Fruit fly (Drosophila melanogaster) whole organism, embryonic: ENCODE measurements around the gene SkpA.

Source experiments
- Antp ChIP-seq: fragments of 200-800 bp; sonication (Bioruptor generic); optimal IDR thresholded peaks from 3 replicates; lab custom pipeline; 2016; ENCODE audit warnings: missing biosample characterization, missing genetic modification characterization
- B-H1 ChIP-seq: fragments of 200-800 bp; sonication (Bioruptor generic); IDR thresholded peaks from 3 replicates; pipeline ENCODE4 v1.3.6; 2022; ENCODE audit warnings: missing biosample characterization, missing genetic modification characterization
- BEAF-32 ChIP-seq: fragments of 200-800 bp; sonication (Bioruptor generic); optimal IDR thresholded peaks from 3 replicates; lab custom pipeline; 2017; ENCODE audit warnings: missing biosample characterization, missing genetic modification characterization, mild to moderate bottlenecking, moderate library complexity, missing genetic modification reagents
- CG11085 ChIP-seq: fragments of 200-800 bp; sonication (Bioruptor generic); IDR thresholded peaks from 2 replicates; pipeline ENCODE4 v1.3.6; 2022; ENCODE audit warnings: missing biosample characterization, missing genetic modification characterization
- CG13775 ChIP-seq: fragments of 200-800 bp; sonication (Bioruptor generic); optimal IDR thresholded peaks from 3 replicates; lab custom pipeline; 2017; ENCODE audit warnings: missing biosample characterization, mild to moderate bottlenecking, missing genetic modification characterization
- CG1529 ChIP-seq: fragments of 200-800 bp; sonication (Bioruptor generic); optimal IDR thresholded peaks from 3 replicates; lab custom pipeline; 2018; ENCODE audit warnings: missing biosample characterization, missing genetic modification characterization
- CG17186 ChIP-seq: fragments of 200-800 bp; sonication (Bioruptor generic); optimal IDR thresholded peaks from 3 replicates; lab custom pipeline; 2017; ENCODE audit warnings: missing biosample characterization, missing genetic modification reagents, missing genetic modification characterization
- CG18011 ChIP-seq: fragments of 200-800 bp; sonication (Bioruptor generic); optimal IDR thresholded peaks from 2 replicates; lab custom pipeline; 2017; ENCODE audit warnings: missing biosample characterization, missing genetic modification characterization, mild to moderate bottlenecking, moderate library complexity, missing genotype
- CG2712 ChIP-seq: fragments of 200-800 bp; optimal IDR thresholded peaks from 3 replicates; lab custom pipeline; 2019; ENCODE audit warnings: missing biosample characterization, mild to moderate bottlenecking, missing genetic modification characterization, moderate library complexity
- CG30403 ChIP-seq: fragments of 200-800 bp; sonication (Bioruptor generic); optimal IDR thresholded peaks from 3 replicates; lab custom pipeline; 2016; ENCODE audit warnings: missing biosample characterization, missing genetic modification characterization
- CG4707 ChIP-seq: fragments of 200-800 bp; sonication (Bioruptor generic); optimal IDR thresholded peaks from 2 replicates; lab custom pipeline; 2018; ENCODE audit warnings: missing biosample characterization, mild to moderate bottlenecking, missing genetic modification characterization, moderate library complexity
- CG7556 ChIP-seq: fragments of 200-800 bp; sonication (Bioruptor generic); optimal IDR thresholded peaks from 2 replicates; lab custom pipeline; 2017; ENCODE audit warnings: missing biosample characterization, mild to moderate bottlenecking, missing genetic modification characterization
- CG7745 ChIP-seq: fragments of 200-800 bp; sonication (Bioruptor generic); optimal IDR thresholded peaks from 2 replicates; lab custom pipeline; 2018; ENCODE audit warnings: missing biosample characterization, mild to moderate bottlenecking, missing genetic modification characterization, moderate library complexity
- CG8478 ChIP-seq: fragments of >200 bp; optimal IDR thresholded peaks from 2 replicates; lab custom pipeline; 2018
- CG9932 ChIP-seq: fragments of 200-800 bp; sonication (Bioruptor generic); IDR thresholded peaks from 2 replicates; pipeline ENCODE4 v1.3.6; 2022; ENCODE audit warnings: missing biosample characterization, missing genetic modification characterization
- D ChIP-seq, 2 experiments: fragments of 200-800 bp in 1 of 2; fragments of >200 bp in 1 of 2; sonication (Bioruptor generic) in 1 of 2; optimal IDR thresholded peaks; 2 replicates in 1 of 2; 3 replicates in 1 of 2; lab custom pipeline; 2017; ENCODE audit warnings: mild to moderate bottlenecking in 1 of 2, missing biosample characterization in 1 of 2, missing genetic modification characterization in 1 of 2, missing genetic modification reagents in 1 of 2
- D19A ChIP-seq: fragments of 200-800 bp; optimal IDR thresholded peaks from 3 replicates; lab custom pipeline; 2019; ENCODE audit warnings: missing biosample characterization, mild to moderate bottlenecking, missing genetic modification characterization, moderate library complexity
- Dbx ChIP-seq: fragments of 200-800 bp; sonication (Bioruptor generic); IDR thresholded peaks from 3 replicates; pipeline ENCODE4 v1.3.6; 2022; ENCODE audit warnings: missing biosample characterization, missing genetic modification characterization
- E2f1 ChIP-seq: fragments of 200-800 bp; sonication (Bioruptor generic); IDR thresholded peaks from 2 replicates; pipeline ENCODE4 v1.3.6; 2022; ENCODE audit warnings: missing biosample characterization, missing genetic modification characterization
- E2f2 ChIP-seq: fragments of 200-800 bp; sonication (Bioruptor generic); IDR thresholded peaks from 2 replicates; pipeline ENCODE4 v1.3.6; 2022; ENCODE audit warnings: missing biosample characterization, missing genetic modification characterization
- H15 ChIP-seq: fragments of 200-800 bp; sonication (Bioruptor generic); IDR thresholded peaks from 3 replicates; pipeline ENCODE4 v1.3.6; 2022; ENCODE audit warnings: missing biosample characterization, missing genetic modification characterization
- Lhr ChIP-seq: fragments of 200-800 bp; sonication (Bioruptor generic); optimal IDR thresholded peaks from 3 replicates; lab custom pipeline; 2017; ENCODE audit warnings: mild to moderate bottlenecking, missing biosample characterization, missing genetic modification reagents, missing genetic modification characterization
- Lim3 ChIP-seq: fragments of 200-800 bp; sonication (Bioruptor generic); IDR thresholded peaks from 2 replicates; pipeline ENCODE4 v1.3.6; 2022; ENCODE audit warnings: missing biosample characterization, missing genetic modification characterization
- Myb ChIP-seq: fragments of 200-800 bp; sonication (Bioruptor generic); optimal IDR thresholded peaks from 2 replicates; lab custom pipeline; 2016; ENCODE audit warnings: missing biosample characterization, missing genetic modification characterization
- NK7.1 ChIP-seq: fragments of 200-800 bp; sonication (Bioruptor generic); optimal IDR thresholded peaks from 3 replicates; lab custom pipeline; 2016; ENCODE audit warnings: missing biosample characterization, missing genetic modification characterization
- Nf-YB ChIP-seq: fragments of 200-800 bp; sonication (Bioruptor generic); optimal IDR thresholded peaks from 3 replicates; lab custom pipeline; 2019; ENCODE audit warnings: missing biosample characterization, mild to moderate bottlenecking, missing genetic modification characterization, moderate library complexity
- ab ChIP-seq: fragments of 200-800 bp; sonication (Bioruptor generic); optimal IDR thresholded peaks from 2 replicates; lab custom pipeline; 2016; ENCODE audit warnings: missing biosample characterization, missing genetic modification characterization
- br ChIP-seq: fragments of >200 bp; optimal IDR thresholded peaks from 2 replicates; lab custom pipeline; 2017
- cg ChIP-seq: fragments of 200-800 bp; sonication (Bioruptor generic); optimal IDR thresholded peaks from 3 replicates; lab custom pipeline; 2019; ENCODE audit warnings: missing biosample characterization, mild to moderate bottlenecking, missing genetic modification characterization, moderate library complexity
- ci ChIP-seq: fragments of 200-800 bp; sonication (Bioruptor generic); IDR thresholded peaks from 3 replicates; pipeline ENCODE4 v1.3.6; 2022; ENCODE audit warnings: missing biosample characterization, missing genetic modification characterization
- dpn ChIP-seq, 2 experiments: fragments of 200-800 bp; sonication (Bioruptor generic); optimal IDR thresholded peaks; 3 replicates each; lab custom pipeline; 2016; ENCODE audit warnings: missing biosample characterization in 2 of 2, missing genetic modification characterization in 2 of 2
- emc ChIP-seq: fragments of 200-800 bp; sonication (Bioruptor generic); optimal IDR thresholded peaks from 2 replicates; lab custom pipeline; 2016; ENCODE audit warnings: missing biosample characterization, missing genetic modification characterization
- eyg ChIP-seq: fragments of 200-800 bp; sonication (Bioruptor generic); optimal IDR thresholded peaks from 3 replicates; lab custom pipeline; 2016; ENCODE audit warnings: missing biosample characterization, missing genetic modification characterization
- fd96Cb ChIP-seq: fragments of 200-800 bp; sonication (Bioruptor generic); optimal IDR thresholded peaks from 2 replicates; lab custom pipeline; 2018; ENCODE audit warnings: missing biosample characterization, mild to moderate bottlenecking, missing genetic modification characterization, moderate library complexity
- gce ChIP-seq: fragments of 200-800 bp; sonication (Bioruptor generic); IDR thresholded peaks from 3 replicates; pipeline ENCODE4 v1.3.6; 2022; ENCODE audit warnings: missing biosample characterization, missing genetic modification characterization
- gcm ChIP-seq: fragments of 200-800 bp; sonication (Bioruptor generic); optimal IDR thresholded peaks from 2 replicates; lab custom pipeline; 2019; ENCODE audit warnings: missing biosample characterization, mild to moderate bottlenecking, missing genetic modification characterization, moderate library complexity
- gsb ChIP-seq: fragments of 200-800 bp; sonication (Bioruptor generic); IDR thresholded peaks from 2 replicates; pipeline ENCODE4 v1.3.6; 2022; ENCODE audit warnings: missing biosample characterization, missing genetic modification characterization
- inv ChIP-seq: fragments of 200-800 bp; sonication (Bioruptor generic); IDR thresholded peaks from 2 replicates; pipeline ENCODE4 v1.3.6; 2022; ENCODE audit warnings: missing biosample characterization, missing genetic modification characterization; ENCODE audit not compliant: partially characterized antibody
- lmd ChIP-seq: fragments of 200-800 bp; sonication (Bioruptor generic); IDR thresholded peaks from 2 replicates; pipeline ENCODE4 v1.3.6; 2022; ENCODE audit warnings: missing biosample characterization, missing genetic modification characterization
- psq ChIP-seq: fragments of 200-800 bp; sonication (Bioruptor generic); optimal IDR thresholded peaks from 2 replicates; lab custom pipeline; 2017; ENCODE audit warnings: missing biosample characterization, missing genetic modification characterization
- rib ChIP-seq: fragments of 200-800 bp; sonication (Bioruptor generic); IDR thresholded peaks from 2 replicates; pipeline ENCODE4 v1.3.6; 2022; ENCODE audit warnings: missing biosample characterization, missing genetic modification characterization
- run ChIP-seq: fragments of 200-800 bp; sonication (Bioruptor generic); optimal IDR thresholded peaks from 3 replicates; lab custom pipeline; 2018; ENCODE audit warnings: missing biosample characterization, mild to moderate bottlenecking, missing genetic modification characterization
- sd ChIP-seq: fragments of 200-800 bp; sonication (Bioruptor generic); optimal IDR thresholded peaks from 3 replicates; lab custom pipeline; 2018; ENCODE audit warnings: missing biosample characterization, mild to moderate bottlenecking, missing genetic modification characterization, moderate library complexity
- seq ChIP-seq: fragments of 200-800 bp; sonication (Bioruptor generic); IDR thresholded peaks from 2 replicates; pipeline ENCODE4 v1.3.6; 2022; ENCODE audit warnings: missing biosample characterization, missing genetic modification characterization
- so ChIP-seq: fragments of 200-800 bp; sonication (Bioruptor generic); IDR thresholded peaks from 3 replicates; pipeline ENCODE4 v1.3.6; 2022; ENCODE audit warnings: missing biosample characterization, missing genetic modification characterization
- tin ChIP-seq: fragments of 200-800 bp; sonication (Bioruptor generic); optimal IDR thresholded peaks from 3 replicates; lab custom pipeline; 2016; ENCODE audit warnings: missing biosample characterization, missing genetic modification characterization
- tll ChIP-seq, 2 experiments: fragments of 200-800 bp in 1 of 2; fragments of >200 bp in 1 of 2; sonication (Bioruptor generic) in 1 of 2; optimal IDR thresholded peaks; 2 replicates each; lab custom pipeline; 2017 to 2019; ENCODE audit warnings: missing biosample characterization in 2 of 2, missing genetic modification characterization in 2 of 2, mild to moderate bottlenecking in 1 of 2, moderate library complexity in 1 of 2
- toy ChIP-seq: fragments of 200-800 bp; sonication (Bioruptor generic); IDR thresholded peaks from 2 replicates; pipeline ENCODE4 v1.3.6; 2022; ENCODE audit warnings: missing biosample characterization, missing genetic modification characterization
- trem ChIP-seq: fragments of 200-800 bp; optimal IDR thresholded peaks from 3 replicates; lab custom pipeline; 2019; ENCODE audit warnings: missing biosample characterization, mild to moderate bottlenecking, missing genetic modification characterization, moderate library complexity
- usp ChIP-seq: fragments of >200 bp; optimal IDR thresholded peaks from 2 replicates; lab custom pipeline; 2017; ENCODE audit warnings: missing biosample characterization, missing genetic modification characterization
- zen2 ChIP-seq: fragments of 200-800 bp; sonication (Bioruptor generic); IDR thresholded peaks from 3 replicates; pipeline ENCODE4 v1.3.6; 2022; ENCODE audit warnings: missing biosample characterization, missing genetic modification characterization; ENCODE audit not compliant: partially characterized antibody

Gene SkpA

dm6 chrX:616761-617476 is 39.0 kb upstream of the SkpA start:
- TF ChIP-seq lmd (GFP tag; lab: Robert Waterston, UW) = no peak
- no peak for TF ChIP-seq ab (GFP tag; lab: Kevin White, UChicago)
- TF ChIP-seq br (lab: Kevin White, UChicago) = no peak
- no peak for TF ChIP-seq seq
- no peak for TF ChIP-seq CG18011
- TF ChIP-seq gcm (GFP tag; lab: Kevin White, UChicago) = no peak
- no peak for TF ChIP-seq rib (GFP tag; lab: Robert Waterston, UW)
- TF ChIP-seq B-H1 (GFP tag; lab: Robert Waterston, UW) = no peak
- TF ChIP-seq D (optimal IDR thresholded peaks at IDR 0.05; lab: Kevin White, UChicago) = no peak
- TF ChIP-seq D (GFP tag; optimal IDR thresholded peaks at IDR 0.05; lab: Kevin White, UChicago) = no peak
- no peak for TF ChIP-seq CG2712
- peak; percentile 15 for TF ChIP-seq trem
- TF ChIP-seq gsb (GFP tag; lab: Robert Waterston, UW) = 0 out of 2 replicates have a peak, but pooled peaks have one; percentile 10
- no peak for TF ChIP-seq usp (GFP tag; lab: Kevin White, UChicago)
- TF ChIP-seq cg (GFP tag; lab: Kevin White, UChicago) = peak; percentile 87
- no peak for TF ChIP-seq CG7745 (tag; lab: Kevin White, UChicago)
- TF ChIP-seq tin (GFP tag; lab: Kevin White, UChicago) = no peak
- TF ChIP-seq CG8478 (lab: Kevin White, UChicago) = peak; percentile 78
- no peak for TF ChIP-seq CG11085 (GFP tag; lab: Robert Waterston, UW)
- TF ChIP-seq Lim3 (GFP tag; lab: Robert Waterston, UW) = no peak
- no peak for TF ChIP-seq toy
- TF ChIP-seq Antp (GFP tag; lab: Kevin White, UChicago) = no peak
- TF ChIP-seq CG13775 (GFP tag; lab: Kevin White, UChicago) = peak; percentile 49
- TF ChIP-seq so (GFP tag; lab: Robert Waterston, UW) = no peak
- peak; percentile 58 for TF ChIP-seq E2f2
- TF ChIP-seq emc (GFP tag; lab: Kevin White, UChicago) = no peak
- TF ChIP-seq Nf-YB (GFP tag; lab: Kevin White, UChicago) = no peak
- TF ChIP-seq H15 (GFP tag; lab: Robert Waterston, UW) = no peak
- TF ChIP-seq CG1529 (GFP tag; lab: Kevin White, UChicago) = no peak
- TF ChIP-seq BEAF-32 (GFP tag; lab: Kevin White, UChicago) = no peak
- TF ChIP-seq gce (GFP tag; lab: Robert Waterston, UW) = no peak
- TF ChIP-seq ci = 0 out of 3 replicates have a peak, but pooled peaks have one; percentile 14
- no peak for TF ChIP-seq tll (GFP tag; optimal IDR thresholded peaks at IDR 0.05; lab: Kevin White, UChicago)
- no peak for TF ChIP-seq psq (GFP tag; lab: Kevin White, UChicago)
- no peak for TF ChIP-seq CG30403
- TF ChIP-seq CG4707 (GFP tag; lab: Kevin White, UChicago) = no peak
- TF ChIP-seq CG9932 (GFP tag; lab: Robert Waterston, UW) = no peak
- TF ChIP-seq dpn (GFP tag; optimal IDR thresholded peaks at IDR 0.05; lab: Kevin White, UChicago) = no peak
- no peak for TF ChIP-seq CG7556 (GFP tag; lab: Kevin White, UChicago)
- TF ChIP-seq eyg (GFP tag; lab: Kevin White, UChicago) = no peak
- TF ChIP-seq Myb = no peak
- TF ChIP-seq fd96Cb (tag; lab: Kevin White, UChicago) = no peak
- no peak for TF ChIP-seq run
- no peak for TF ChIP-seq Dbx (GFP tag; lab: Robert Waterston, UW)
- TF ChIP-seq inv (GFP tag; lab: Robert Waterston, UW) = no peak
- no peak for TF ChIP-seq Lhr (GFP tag; lab: Kevin White, UChicago)
- no peak for TF ChIP-seq D19A (tag; lab: Kevin White, UChicago)
- no peak for TF ChIP-seq NK7.1 (GFP tag; lab: Kevin White, UChicago)
- TF ChIP-seq E2f1 (GFP tag; lab: Robert Waterston, UW) = no peak
- no peak for TF ChIP-seq CG17186
- no peak for TF ChIP-seq sd (tag; lab: Kevin White, UChicago)
- TF ChIP-seq zen2 = no peak
